Worm (Caenorhabditis elegans) whole organism, L4/young adult: ENCODE results near the gene F13H6.5.

Experiments
- W03F9.2 ChIP-seq: fragments of 150-350 bp; optimal IDR thresholded peaks from 2 replicates; lab custom pipeline; 2014; ENCODE audit warnings: missing biosample characterization, missing genetic modification characterization
- him-1 ChIP-seq: sonication (generic microtip); optimal IDR thresholded peaks from 2 replicates; lab custom pipeline; 2016; ENCODE audit warnings: missing genotype, missing genetic modification reagents, missing genetic modification characterization, missing compliant biosample characterization

- TF ChIP-seq him-1 (tag; lab: Kevin White, UChicago) (no peak), W03F9.2 (tag; lab: Kevin White, UChicago) (no peak)
Measured at ce11 chrV:6374844-6375243, at the start of gene F13H6.5.
